1 fruit fly cellular context compared by ENCODE assay signal in the genomic region with DNA sequence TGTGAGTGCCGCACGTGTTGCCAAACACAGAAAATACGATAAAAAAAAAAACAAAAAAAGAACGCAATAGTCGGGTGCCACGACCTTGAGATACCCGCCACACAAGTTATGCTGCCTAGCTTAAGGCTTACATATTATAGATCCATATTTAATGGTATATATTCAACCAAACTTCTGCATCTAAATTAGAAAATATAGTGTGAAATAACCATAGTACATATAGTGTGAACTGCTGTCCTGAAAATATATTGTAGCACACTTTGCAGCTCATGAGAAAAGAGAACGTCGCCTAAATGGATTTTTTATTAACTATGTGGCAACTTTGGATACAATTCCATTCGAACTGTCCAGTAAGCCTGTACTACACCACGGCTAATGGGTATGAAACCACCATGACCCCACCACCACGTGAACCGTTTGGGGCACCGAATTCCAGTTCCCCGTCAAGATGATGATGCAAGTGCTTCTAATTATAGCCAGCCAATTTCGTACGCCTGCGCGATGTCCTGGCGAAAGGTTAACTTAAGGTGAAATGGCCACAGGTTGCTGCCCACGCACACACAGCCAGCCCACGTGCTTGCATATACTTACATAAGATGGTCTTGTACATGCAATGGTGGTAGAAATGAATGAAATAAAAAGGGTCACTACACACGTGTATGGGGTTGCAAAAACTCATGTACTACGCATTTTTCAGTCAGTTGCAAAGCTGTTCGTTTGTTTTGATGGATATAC.
TF ChIP-seq lines count a peak whose summit lies in the region.

No protein-coding gene starts in this region.

TF ChIP-seq in whole organism, embryonic, 481 proteins besides CTCF, POLR2A, EP300 and RAD21 (continued from another document):
- TF ChIP-seq Dad (GFP tag; optimal IDR thresholded peaks at IDR 0.05; lab: Kevin White, UChicago) (peak; percentile 56), usp (GFP tag; optimal IDR thresholded peaks at IDR 0.05; lab: Kevin White, UChicago) (no peak), wek (GFP tag; optimal IDR thresholded peaks at IDR 0.05; lab: Kevin White, UChicago) (peak; percentile 15), CG10431 (GFP tag; optimal IDR thresholded peaks at IDR 0.05; lab: Kevin White, UChicago) (no peak), vvl (GFP tag; IDR thresholded peaks at IDR 0.05; lab: Robert Waterston, UW) (peak; percentile 77), CG31388 (GFP tag; optimal IDR thresholded peaks at IDR 0.05; lab: Kevin White, UChicago) (no peak), run (tag; optimal IDR thresholded peaks at IDR 0.05; lab: Kevin White, UChicago) (peak; percentile 22), bowl (GFP tag; IDR thresholded peaks at IDR 0.05; lab: Robert Waterston, UW) (0 out of 2 replicates have a peak, but pooled peaks have one; percentile 7), CG9437 (GFP tag; optimal IDR thresholded peaks at IDR 0.05; lab: Kevin White, UChicago) (peak; percentile 62), CG12391 (tag; optimal IDR thresholded peaks at IDR 0.05; lab: Kevin White, UChicago) (peak; percentile 76), zfh2 (GFP tag; optimal IDR thresholded peaks at IDR 0.05; lab: Kevin White, UChicago) (peak; percentile 74), fru (optimal IDR thresholded peaks at IDR 0.05; lab: Kevin White, UChicago) (no peak), HmgZ (tag; optimal IDR thresholded peaks at IDR 0.05; lab: Kevin White, UChicago) (peak; percentile 79), chinmo (GFP tag; IDR thresholded peaks at IDR 0.05; lab: Robert Waterston, UW; ENCODE audit: partially characterized antibody) (no peak; the same call in 3 of the 4 replicates), Ets65A (GFP tag; lab: Kevin White, UChicago) (peak; percentile 97), CG11247 (GFP tag; IDR thresholded peaks at IDR 0.05; lab: Robert Waterston, UW) (0 out of 2 replicates have a peak, but pooled peaks have one; percentile 34), CG7372 (GFP tag; IDR thresholded peaks at IDR 0.05; lab: Robert Waterston, UW) (peak; percentile 46), CG12744 (GFP tag; optimal IDR thresholded peaks at IDR 0.05; lab: Kevin White, UChicago) (peak; percentile 77), ssp (GFP tag; IDR thresholded peaks at IDR 0.05; lab: Robert Waterston, UW) (peak; percentile 58), psq (GFP tag; optimal IDR thresholded peaks at IDR 0.05; lab: Kevin White, UChicago) (peak; percentile 39), Six4 (GFP tag; optimal IDR thresholded peaks at IDR 0.05; lab: Kevin White, UChicago) (peak; percentile 61), jigr1 (GFP tag; IDR thresholded peaks at IDR 0.05; lab: Robert Waterston, UW) (peak; percentile 41; the same call in 1 of the 3 replicates), dysf (GFP tag; IDR thresholded peaks at IDR 0.05; lab: Robert Waterston, UW) (peak; percentile 85), CG8290 (GFP tag; optimal IDR thresholded peaks at IDR 0.05; lab: Kevin White, UChicago) (peak; percentile 59), CG8290 (tag; optimal IDR thresholded peaks at IDR 0.05; lab: Kevin White, UChicago) (peak in 1 of 2 experiments; percentile 33), Dek (tag; optimal IDR thresholded peaks at IDR 0.05; lab: Kevin White, UChicago) (peak; percentile 65)
